Worm (Caenorhabditis elegans) whole organism, L4 larva: ENCODE measurements around the gene cest-31.

ENCODE experiments used
- T20F7.1 ChIP-seq: fragments of 200-800 bp; sonication (Bioruptor generic); optimal IDR thresholded peaks from 2 replicates; lab custom pipeline; 2018; ENCODE audit warnings: mild to moderate bottlenecking, missing genetic modification characterization, missing compliant biosample characterization
- Y105C5A.15 ChIP-seq: fragments of 200-800 bp; sonication (Bioruptor generic); IDR thresholded peaks from 2 replicates; pipeline ENCODE4 v1.3.6; 2022; ENCODE audit warnings: missing genetic modification characterization, missing compliant biosample characterization
- aha-1 ChIP-seq: fragments of 150-350 bp; peaks from one replicate; lab custom pipeline; 2014; ENCODE audit warnings: missing biosample characterization, missing genetic modification characterization
- attf-4 ChIP-seq: sonication (generic microtip); optimal IDR thresholded peaks from 3 replicates; lab custom pipeline; 2017; ENCODE audit warnings: missing biosample characterization, missing genetic modification characterization
- ceh-20 ChIP-seq: fragments of 200-800 bp; sonication (Bioruptor generic); IDR thresholded peaks from 2 replicates; pipeline ENCODE4 v1.3.6; 2022; ENCODE audit warnings: missing genetic modification reagents, missing genetic modification characterization, missing compliant biosample characterization
- daf-12 ChIP-seq: fragments of 150-350 bp; optimal IDR thresholded peaks from 2 replicates; lab custom pipeline; 2014; ENCODE audit warnings: missing biosample characterization, missing genetic modification reagents, missing genetic modification characterization
- daf-16 ChIP-seq, 3 experiments: sonication (generic microtip); optimal IDR thresholded peaks; 2 replicates each; lab custom pipeline; 2016 to 2017; ENCODE audit warnings: missing genetic modification characterization in 3 of 3, missing genetic modification reagents in 3 of 3, mild to moderate bottlenecking in 2 of 3, missing compliant biosample characterization in 2 of 3, missing biosample characterization in 1 of 3, moderate library complexity in 1 of 3
- dmd-6 ChIP-seq: fragments of 200-800 bp; sonication (Bioruptor generic); IDR thresholded peaks from 2 replicates; pipeline ENCODE4 v1.3.6; 2022; ENCODE audit warnings: missing genetic modification reagents, missing genetic modification characterization, missing compliant biosample characterization
- dmd-8 ChIP-seq: fragments of 200-800 bp; sonication (Bioruptor generic); IDR thresholded peaks from 2 replicates; pipeline ENCODE4 v1.3.6; 2022; ENCODE audit warnings: missing genetic modification characterization, missing compliant biosample characterization
- dmd-9 ChIP-seq: fragments of 200-800 bp; sonication (Bioruptor generic); IDR thresholded peaks from 2 replicates; pipeline ENCODE4 v1.3.6; 2022; ENCODE audit warnings: missing genetic modification reagents, missing genetic modification characterization, missing compliant biosample characterization
- dve-1 ChIP-seq: sonication (generic microtip); optimal IDR thresholded peaks from 2 replicates; lab custom pipeline; 2017; ENCODE audit warnings: antibody characterized with exemption, mild to moderate bottlenecking, missing genetic modification characterization, missing compliant biosample characterization; ENCODE audit not compliant: insufficient read depth
- egl-27 ChIP-seq: sonication (generic microtip); optimal IDR thresholded peaks from 3 replicates; lab custom pipeline; 2017; ENCODE audit warnings: missing biosample characterization, missing genetic modification reagents, missing genetic modification characterization
- hlh-11 ChIP-seq: fragments of 200-800 bp; sonication (Bioruptor generic); optimal IDR thresholded peaks from 2 replicates; lab custom pipeline; 2018; ENCODE audit warnings: mild to moderate bottlenecking, missing genetic modification characterization, missing compliant biosample characterization
- lim-7 ChIP-seq: fragments of 200-800 bp; sonication (Bioruptor generic); IDR thresholded peaks from 2 replicates; pipeline ENCODE4 v1.3.6; 2022; ENCODE audit warnings: missing genetic modification characterization, missing compliant biosample characterization
- lin-15B ChIP-seq: fragments of 150-350 bp; sonication (generic microtip); optimal IDR thresholded peaks from 3 replicates; lab custom pipeline; 2014; ENCODE audit warnings: missing biosample characterization, missing genetic modification characterization
- lin-39 ChIP-seq: fragments of 150-350 bp; optimal IDR thresholded peaks from 2 replicates; lab custom pipeline; 2014; ENCODE audit warnings: missing biosample characterization, missing genetic modification reagents, missing genetic modification characterization
- lir-3 ChIP-seq: sonication (generic microtip); optimal IDR thresholded peaks from 2 replicates; lab custom pipeline; 2016; ENCODE audit warnings: mild to moderate bottlenecking, missing genetic modification characterization, missing compliant biosample characterization
- madf-9 ChIP-seq: fragments of 200-800 bp; sonication (Bioruptor generic); conservative IDR thresholded peaks from 2 replicates; pipeline ENCODE4 v1.3.6; 2022; ENCODE audit warnings: missing genetic modification reagents, missing genetic modification characterization, missing compliant biosample characterization
- mdl-1 ChIP-seq, 2 experiments: fragments of 150-350 bp in 1 of 2; sonication (generic microtip) in 1 of 2; optimal IDR thresholded peaks; 2 replicates each; lab custom pipeline; 2014 to 2017; ENCODE audit warnings: missing biosample characterization in 2 of 2, missing genetic modification characterization in 2 of 2
- mep-1 ChIP-seq: fragments of 150-350 bp; sonication (generic microtip); optimal IDR thresholded peaks from 3 replicates; lab custom pipeline; 2014; ENCODE audit warnings: missing biosample characterization, missing genetic modification characterization
- mes-2 ChIP-seq: sonication (generic microtip); optimal IDR thresholded peaks from 2 replicates; lab custom pipeline; 2016; ENCODE audit warnings: missing genotype, mild to moderate bottlenecking, missing genetic modification characterization, missing compliant biosample characterization; ENCODE audit not compliant: poor library complexity, severe bottlenecking
- nhr-102 ChIP-seq: sonication (generic microtip); optimal IDR thresholded peaks from 2 replicates; lab custom pipeline; 2016; ENCODE audit warnings: mild to moderate bottlenecking, missing genetic modification characterization, moderate library complexity, missing compliant biosample characterization
- nhr-11 ChIP-seq: fragments of 150-350 bp; optimal IDR thresholded peaks from 2 replicates; lab custom pipeline; 2014; ENCODE audit warnings: missing biosample characterization, missing genetic modification characterization
- nhr-48 ChIP-seq: sonication (generic microtip); optimal IDR thresholded peaks from 2 replicates; lab custom pipeline; 2016; ENCODE audit warnings: mild to moderate bottlenecking, missing genetic modification characterization, missing compliant biosample characterization
- pha-4 ChIP-seq, 2 experiments: fragments of 150-350 bp in 1 of 2; fragments of 200-800 bp in 1 of 2; sonication (Bioruptor generic) in 1 of 2; IDR thresholded peaks in 1 of 2; optimal IDR thresholded peaks in 1 of 2; 2 replicates each; pipeline versions ENCODE4 v1.3.6 to Lab custom; 2014 to 2022; ENCODE audit warnings: missing genetic modification characterization in 2 of 2, missing genetic modification reagents in 2 of 2, missing biosample characterization in 1 of 2, missing compliant biosample characterization in 1 of 2
- php-3 ChIP-seq: fragments of 200-800 bp; sonication (Bioruptor generic); IDR thresholded peaks from 2 replicates; pipeline ENCODE4 v1.3.6; 2022; ENCODE audit warnings: missing genetic modification reagents, missing genetic modification characterization, missing compliant biosample characterization
- pqm-1 ChIP-seq: sonication (generic microtip); optimal IDR thresholded peaks from 2 replicates; lab custom pipeline; 2017; ENCODE audit warnings: missing biosample characterization, missing genetic modification characterization
- saeg-2 ChIP-seq: fragments of 200-800 bp; sonication (Bioruptor generic); IDR thresholded peaks from 2 replicates; pipeline ENCODE4 v1.3.6; 2022; ENCODE audit warnings: missing genetic modification reagents, missing genetic modification characterization, missing compliant biosample characterization
- snpc-1.2 ChIP-seq: fragments of 200-800 bp; sonication (Bioruptor generic); IDR thresholded peaks from 2 replicates; pipeline ENCODE4 v1.3.6; 2022; ENCODE audit warnings: missing genetic modification reagents, missing genetic modification characterization, missing compliant biosample characterization
- tra-1 ChIP-seq: fragments of 200-800 bp; sonication (Bioruptor generic); IDR thresholded peaks from 2 replicates; pipeline ENCODE4 v1.3.6; 2022; ENCODE audit warnings: missing genetic modification reagents, missing genetic modification characterization, missing compliant biosample characterization
- unc-130 ChIP-seq: sonication (generic microtip); optimal IDR thresholded peaks from 2 replicates; lab custom pipeline; 2016; ENCODE audit warnings: missing genetic modification reagents, missing genetic modification characterization, missing compliant biosample characterization
- zfp-2 ChIP-seq: sonication (generic microtip); optimal IDR thresholded peaks from 2 replicates; lab custom pipeline; 2016; ENCODE audit warnings: mild to moderate bottlenecking, missing genetic modification characterization, missing compliant biosample characterization
- zip-11 ChIP-seq: fragments of 200-800 bp; sonication (Bioruptor generic); IDR thresholded peaks from 2 replicates; pipeline ENCODE4 v1.3.6; 2022; ENCODE audit warnings: missing genetic modification characterization, missing compliant biosample characterization
- ztf-11 ChIP-seq: fragments of 150-350 bp; optimal IDR thresholded peaks from 2 replicates; lab custom pipeline; 2014; ENCODE audit warnings: missing biosample characterization, missing genetic modification characterization

The cest-31 gene

DNA sequence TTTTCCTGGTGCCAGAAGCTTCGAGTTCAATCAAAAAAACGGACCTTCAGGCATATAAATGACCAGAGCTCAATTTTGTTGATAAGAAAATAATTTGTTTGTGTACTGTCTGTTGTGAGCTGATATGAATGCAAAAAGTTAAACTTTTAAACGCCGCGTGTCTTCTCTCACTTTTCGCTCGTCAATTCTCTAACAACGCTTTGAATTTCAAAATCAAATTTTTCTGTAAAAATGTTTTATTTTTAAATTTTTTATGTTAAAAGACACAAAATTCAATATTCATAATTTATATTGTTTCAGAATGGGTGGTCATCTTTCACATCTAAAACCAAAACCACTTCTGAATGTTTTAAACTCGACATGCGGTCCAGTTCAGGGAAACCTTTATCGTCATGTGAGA is at the start of gene cest-31:
cest-31 (plus strand) TSS at position 301 of the 400 bp plus-strand sequence.
- TF ChIP-seq tra-1 (GFP tag; lab: Robert Waterston, UW) (no peak), daf-16 (GFP tag; optimal IDR thresholded peaks at IDR 0.05; lab: Kevin White, UChicago) (no peak), daf-16 (tag; optimal IDR thresholded peaks at IDR 0.05; lab: Kevin White, UChicago) (peak; percentile 24)

ce11 chrV:6626244-6626643 is 47.8 kb upstream of the cest-31 start, which contains the start of gene ppt-1:
TSS of gene ppt-1 (minus strand) at chrV:6626344.
- TF ChIP-seq ztf-11 = no peak
- TF ChIP-seq dmd-9 (GFP tag; lab: Robert Waterston, UW) = no peak
- no peak for TF ChIP-seq saeg-2
- no peak for TF ChIP-seq mdl-1 (tag; optimal IDR thresholded peaks at IDR 0.05; lab: Kevin White, UChicago)
- no peak for TF ChIP-seq mep-1 (tag; lab: Kevin White, UChicago)
- no peak for TF ChIP-seq php-3 (GFP tag; lab: Robert Waterston, UW)
- TF ChIP-seq lim-7 (GFP tag; lab: Robert Waterston, UW) = no peak
- TF ChIP-seq lin-39 (tag; lab: Kevin White, UChicago) = no peak
- TF ChIP-seq dmd-8 (GFP tag; lab: Robert Waterston, UW) = no peak
- no peak for TF ChIP-seq dmd-6 (GFP tag; lab: Robert Waterston, UW)
- no peak for TF ChIP-seq daf-16 (GFP tag; optimal IDR thresholded peaks at IDR 0.05; lab: Kevin White, UChicago)
- TF ChIP-seq daf-16 (tag; optimal IDR thresholded peaks at IDR 0.05; lab: Kevin White, UChicago) = no peak
- TF ChIP-seq unc-130 (GFP tag; lab: Kevin White, UChicago) = no peak
- no peak for TF ChIP-seq hlh-11
- no peak for TF ChIP-seq nhr-102 (tag; lab: Kevin White, UChicago)
- no peak for TF ChIP-seq attf-4 (tag; lab: Kevin White, UChicago)
- TF ChIP-seq madf-9 (GFP tag; lab: Robert Waterston, UW) = no peak
- TF ChIP-seq egl-27 (tag; lab: Kevin White, UChicago) = no peak
- no peak for TF ChIP-seq pqm-1 (tag; lab: Kevin White, UChicago)
- no peak for TF ChIP-seq snpc-1.2 (GFP tag; lab: Robert Waterston, UW)

ce11 chrV:6630769-6631168 is 43.3 kb upstream of the cest-31 start:
- peak; percentile 28 for TF ChIP-seq nhr-48
- peak; percentile 63 for TF ChIP-seq nhr-11 (tag; lab: Kevin White, UChicago)
- no peak for TF ChIP-seq daf-16 (GFP tag; optimal IDR thresholded peaks at IDR 0.05; lab: Kevin White, UChicago)
- no peak for TF ChIP-seq daf-16 (tag; optimal IDR thresholded peaks at IDR 0.05; lab: Kevin White, UChicago)
- TF ChIP-seq mep-1 (tag; lab: Kevin White, UChicago) = no peak

DNA sequence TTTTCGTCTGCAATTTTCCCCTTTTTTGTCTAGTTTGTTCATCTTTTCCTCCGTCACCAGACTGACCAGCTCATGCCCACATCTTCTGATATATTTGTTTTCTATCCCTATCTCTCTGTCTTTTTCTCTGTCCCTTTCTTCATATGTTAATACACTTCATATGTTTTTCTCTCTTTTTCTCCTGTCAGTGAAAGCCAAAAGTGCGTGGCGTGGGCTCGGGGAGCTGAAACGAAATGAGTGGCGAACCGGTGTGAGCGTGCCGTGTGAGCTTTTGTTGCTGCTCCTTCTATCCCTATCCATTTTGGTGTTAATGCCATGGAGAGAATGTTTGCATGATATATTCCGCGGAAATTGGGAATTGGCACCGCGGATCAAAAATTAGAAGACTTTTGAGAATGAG is 42.2 kb upstream of the cest-31 start:
- TF ChIP-seq zfp-2 (tag; lab: Kevin White, UChicago) (no peak), aha-1 (tag; lab: Kevin White, UChicago) (peak; percentile 83)
- TF ChIP-seq, all 104 proteins: peak for 1

- TF ChIP-seq pha-4 (GFP tag; IDR thresholded peaks at IDR 0.05; lab: Robert Waterston, UW) = no peak
- no peak for TF ChIP-seq pha-4 (tag; optimal IDR thresholded peaks at IDR 0.05; lab: Kevin White, UChicago)
Observed at ce11 chrV:6632925-6633324, 41.1 kb upstream of the cest-31 start, which contains the start of gene scd-2. TSS of gene scd-2 (plus strand) at chrV:6633225.

- no peak for TF ChIP-seq T20F7.1
- TF ChIP-seq pha-4 (GFP tag; IDR thresholded peaks at IDR 0.05; lab: Robert Waterston, UW) = no peak
- TF ChIP-seq pha-4 (tag; optimal IDR thresholded peaks at IDR 0.05; lab: Kevin White, UChicago) = no peak
- no peak for TF ChIP-seq unc-130 (GFP tag; lab: Kevin White, UChicago)
- no peak for TF ChIP-seq dve-1 (tag; lab: Kevin White, UChicago)
- no peak for TF ChIP-seq lir-3
- no peak for TF ChIP-seq ceh-20 (GFP tag; lab: Robert Waterston, UW)
- no peak for TF ChIP-seq Y105C5A.15 (GFP tag; lab: Robert Waterston, UW)
- no peak for TF ChIP-seq lin-15B (tag; lab: Kevin White, UChicago)
- no peak for TF ChIP-seq dmd-8 (GFP tag; lab: Robert Waterston, UW)
- no peak for TF ChIP-seq lin-39 (tag; lab: Kevin White, UChicago)
- no peak for TF ChIP-seq daf-12 (tag; lab: Kevin White, UChicago)
- no peak for TF ChIP-seq mes-2 (tag; lab: Kevin White, UChicago)
- TF ChIP-seq zip-11 (GFP tag; lab: Robert Waterston, UW) = no peak
Observed at ce11 chrV:6645810-6646209, 28.3 kb upstream of the cest-31 start.
